Worm (Caenorhabditis elegans): ENCODE results near the gene T14B4.1.
A peak's percentile ranks its signal among the peaks of the same experiment; 100 is the strongest.

- no peak for TF ChIP-seq F49E8.2 (tag; optimal IDR thresholded peaks at IDR 0.05; ENCODE audit: borderline replicate concordance)
- TF ChIP-seq dpl-1 (GFP tag; optimal IDR thresholded peaks at IDR 0.05): peak; percentile 55
- no peak for TF ChIP-seq lir-3 (tag; optimal IDR thresholded peaks at IDR 0.05)
- TF ChIP-seq nhr-42 (GFP tag; IDR thresholded peaks at IDR 0.05): no peak
- no peak for TF ChIP-seq nhr-11 (tag; optimal IDR thresholded peaks at IDR 0.05)
- TF ChIP-seq ZK546.5 (tag; optimal IDR thresholded peaks at IDR 0.05): no peak
- TF ChIP-seq skn-1 (tag; optimal IDR thresholded peaks at IDR 0.05): no peak
- no peak for TF ChIP-seq madf-5 (GFP tag; IDR thresholded peaks at IDR 0.05)
- peak in 1 of 2 experiments; percentile 32 for TF ChIP-seq unc-62 (GFP tag; optimal IDR thresholded peaks at IDR 0.05 in 1 of 2)
- no peak for TF ChIP-seq unc-62 (tag; optimal IDR thresholded peaks at IDR 0.05)
- TF ChIP-seq R02D3.7 (tag; optimal IDR thresholded peaks at IDR 0.05): no peak
- TF ChIP-seq ztf-7 (tag; optimal IDR thresholded peaks at IDR 0.05): no peak
- TF ChIP-seq T26A8.4 (GFP tag; IDR thresholded peaks at IDR 0.05): no peak
- peak; percentile 33 for TF ChIP-seq lin-13 (GFP tag; optimal IDR thresholded peaks at IDR 0.05)
- no peak for TF ChIP-seq aly-2 (tag; optimal IDR thresholded peaks at IDR 0.05)
These were observed 4.7 kb downstream of the T14B4.1 start, which contains the start of gene exos-8 for ce11 chrII:6741428-6741827.

Measured in whole organism, L4 larva.